Fruit fly (Drosophila melanogaster) whole organism, embryonic: ENCODE data around the gene CG17145.
A peak's percentile ranks its signal among the peaks of the same experiment; 100 is the strongest.

Experiments
- Abd-B ChIP-seq: fragments of 200-800 bp; sonication (Bioruptor generic); optimal IDR thresholded peaks from 2 replicates; lab custom pipeline; 2018; ENCODE audit warnings: missing biosample characterization, mild to moderate bottlenecking, missing genetic modification characterization, moderate library complexity
- CG10274 ChIP-seq: fragments of 200-800 bp; sonication (Bioruptor generic); optimal IDR thresholded peaks from 3 replicates; lab custom pipeline; 2017; ENCODE audit warnings: missing biosample characterization, mild to moderate bottlenecking, missing genetic modification characterization
- CG12236 ChIP-seq: fragments of 200-800 bp; sonication (Bioruptor generic); optimal IDR thresholded peaks from 2 replicates; lab custom pipeline; 2016; ENCODE audit warnings: missing biosample characterization, missing genetic modification characterization
- CG17328 ChIP-seq: fragments of 200-800 bp; sonication (Bioruptor generic); IDR thresholded peaks from 2 replicates; pipeline ENCODE4 v1.3.6; 2022; ENCODE audit warnings: missing biosample characterization, missing genetic modification characterization
- CG17359 ChIP-seq: fragments of 200-800 bp; sonication (Bioruptor generic); optimal IDR thresholded peaks from 3 replicates; lab custom pipeline; 2018; ENCODE audit warnings: missing biosample characterization, mild to moderate bottlenecking, missing genetic modification characterization, moderate library complexity
- CG17829 ChIP-seq: fragments of 200-800 bp; optimal IDR thresholded peaks from 2 replicates; lab custom pipeline; 2019; ENCODE audit warnings: missing biosample characterization, mild to moderate bottlenecking, missing genetic modification characterization, moderate library complexity
- CG18599 ChIP-seq: fragments of 200-800 bp; sonication (Bioruptor generic); optimal IDR thresholded peaks from 3 replicates; lab custom pipeline; 2017; ENCODE audit warnings: missing biosample characterization, missing genetic modification characterization, mild to moderate bottlenecking, moderate library complexity, missing genetic modification reagents
- CG18619 ChIP-seq: fragments of 200-800 bp; sonication (Bioruptor generic); optimal IDR thresholded peaks from 3 replicates; lab custom pipeline; 2017; ENCODE audit warnings: missing biosample characterization, mild to moderate bottlenecking, missing genetic modification characterization
- CG31441 ChIP-seq: fragments of 200-800 bp; sonication (Bioruptor generic); IDR thresholded peaks from 2 replicates; pipeline ENCODE4 v1.3.6; 2022; ENCODE audit warnings: missing biosample characterization, missing genetic modification characterization
- CG3163 ChIP-seq: fragments of 200-800 bp; sonication (Bioruptor generic); optimal IDR thresholded peaks from 3 replicates; lab custom pipeline; 2016; ENCODE audit warnings: missing biosample characterization, missing genetic modification characterization
- CG3847 ChIP-seq: fragments of 200-800 bp; sonication (Bioruptor generic); IDR thresholded peaks from 2 replicates; pipeline ENCODE4 v1.3.6; 2022; ENCODE audit warnings: missing biosample characterization, missing genetic modification characterization
- CG4820 ChIP-seq: fragments of 200-800 bp; sonication (Bioruptor generic); optimal IDR thresholded peaks from 3 replicates; lab custom pipeline; 2016; ENCODE audit warnings: missing biosample characterization, missing genetic modification characterization
- CG7839 ChIP-seq: fragments of 200-800 bp; sonication (Bioruptor generic); optimal IDR thresholded peaks from 3 replicates; lab custom pipeline; 2018; ENCODE audit warnings: missing biosample characterization, mild to moderate bottlenecking, missing genetic modification characterization, moderate library complexity
- CG8924 ChIP-seq: fragments of 200-800 bp; optimal IDR thresholded peaks from 3 replicates; lab custom pipeline; 2019; ENCODE audit warnings: missing biosample characterization, mild to moderate bottlenecking, missing genetic modification characterization, moderate library complexity
- CG9609 ChIP-seq: fragments of 200-800 bp; sonication (Bioruptor generic); optimal IDR thresholded peaks from 3 replicates; lab custom pipeline; 2016; ENCODE audit warnings: missing biosample characterization, missing genetic modification characterization
- D19A ChIP-seq: fragments of 200-800 bp; optimal IDR thresholded peaks from 3 replicates; lab custom pipeline; 2019; ENCODE audit warnings: missing biosample characterization, mild to moderate bottlenecking, missing genetic modification characterization, moderate library complexity
- Deaf1 ChIP-seq: fragments of 200-800 bp; optimal IDR thresholded peaks from 3 replicates; lab custom pipeline; 2019; ENCODE audit warnings: missing biosample characterization, mild to moderate bottlenecking, missing genetic modification characterization, moderate library complexity
- Eip74EF ChIP-seq, 2 experiments: fragments of 200-800 bp in 1 of 2; fragments of >200 bp in 1 of 2; sonication (Bioruptor generic) in 1 of 2; optimal IDR thresholded peaks; 2 replicates each; lab custom pipeline; 2017 to 2019; ENCODE audit warnings: missing biosample characterization in 2 of 2, missing genetic modification characterization in 2 of 2, mild to moderate bottlenecking in 1 of 2, moderate library complexity in 1 of 2
- HmgZ ChIP-seq: fragments of 200-800 bp; sonication (Bioruptor generic); optimal IDR thresholded peaks from 2 replicates; lab custom pipeline; 2018; ENCODE audit warnings: missing biosample characterization, mild to moderate bottlenecking, missing genetic modification characterization
- Hr51 ChIP-seq, 2 experiments: fragments of 200-800 bp; sonication (Bioruptor generic); optimal IDR thresholded peaks; 2 replicates in 1 of 2; 3 replicates in 1 of 2; lab custom pipeline; 2016 to 2018; ENCODE audit warnings: missing biosample characterization in 2 of 2, missing genetic modification characterization in 2 of 2, mild to moderate bottlenecking in 1 of 2, moderate library complexity in 1 of 2
- Jarid2 ChIP-seq: fragments of 200-800 bp; sonication (Bioruptor generic); optimal IDR thresholded peaks from 3 replicates; lab custom pipeline; 2017; ENCODE audit warnings: mild to moderate bottlenecking, missing biosample characterization, missing genetic modification reagents, missing genetic modification characterization
- Trl ChIP-seq, 3 experiments: fragments of >200 bp in 2 of 3; fragments of 200-800 bp in 1 of 3; sonication (Bioruptor generic) in 1 of 3; optimal IDR thresholded peaks; 2 replicates in 1 of 3; 3 replicates in 2 of 3; lab custom pipeline; 2016 to 2017; ENCODE audit warnings: missing biosample characterization in 1 of 3, missing genetic modification characterization in 1 of 3
- bsh ChIP-seq, 2 experiments: fragments of 200-800 bp; sonication (Bioruptor generic); optimal IDR thresholded peaks; 2 replicates each; lab custom pipeline; 2017 to 2018; ENCODE audit warnings: mild to moderate bottlenecking in 2 of 2, missing biosample characterization in 2 of 2, missing genetic modification characterization in 2 of 2, moderate library complexity in 1 of 2
- cg ChIP-seq: fragments of 200-800 bp; sonication (Bioruptor generic); optimal IDR thresholded peaks from 3 replicates; lab custom pipeline; 2019; ENCODE audit warnings: missing biosample characterization, mild to moderate bottlenecking, missing genetic modification characterization, moderate library complexity
- crol ChIP-seq: fragments of 200-800 bp; sonication (Bioruptor generic); IDR thresholded peaks from 2 replicates; pipeline ENCODE4 v1.3.6; 2022; ENCODE audit warnings: missing biosample characterization, missing genetic modification characterization
- grau ChIP-seq: fragments of 200-800 bp; optimal IDR thresholded peaks from 3 replicates; lab custom pipeline; 2019; ENCODE audit warnings: missing biosample characterization, mild to moderate bottlenecking, missing genetic modification characterization, moderate library complexity
- gsb-n ChIP-seq: fragments of 200-800 bp; sonication (Bioruptor generic); optimal IDR thresholded peaks from 3 replicates; lab custom pipeline; 2018; ENCODE audit warnings: missing biosample characterization, mild to moderate bottlenecking, missing genetic modification characterization
- kni ChIP-seq: fragments of 200-800 bp; sonication (Bioruptor generic); optimal IDR thresholded peaks from 3 replicates; lab custom pipeline; 2017; ENCODE audit warnings: mild to moderate bottlenecking, missing biosample characterization, missing genetic modification reagents, missing genetic modification characterization
- lola ChIP-seq, 3 experiments: fragments of >200 bp in 2 of 3; fragments of 200-800 bp in 1 of 3; sonication (Bioruptor generic) in 1 of 3; optimal IDR thresholded peaks; 2 replicates each; lab custom pipeline; 2017 to 2019; ENCODE audit warnings: missing biosample characterization in 3 of 3, missing genetic modification characterization in 3 of 3, mild to moderate bottlenecking in 1 of 3, moderate library complexity in 1 of 3
- nerfin-1 ChIP-seq: fragments of 200-800 bp; sonication (Bioruptor generic); optimal IDR thresholded peaks from 3 replicates; lab custom pipeline; 2019; ENCODE audit warnings: missing biosample characterization, mild to moderate bottlenecking, missing genetic modification characterization, moderate library complexity
- sc ChIP-seq, 3 experiments: fragments of >200 bp in 2 of 3; fragments of 200-800 bp in 1 of 3; sonication (Bioruptor generic) in 1 of 3; optimal IDR thresholded peaks; 2 replicates in 2 of 3; 3 replicates in 1 of 3; lab custom pipeline; 2017; ENCODE audit warnings: mild to moderate bottlenecking in 1 of 3, missing biosample characterization in 1 of 3, missing genetic modification characterization in 1 of 3, missing genetic modification reagents in 1 of 3
- sqz ChIP-seq: fragments of 200-800 bp; sonication (Bioruptor generic); optimal IDR thresholded peaks from 3 replicates; lab custom pipeline; 2018; ENCODE audit warnings: missing biosample characterization, mild to moderate bottlenecking, missing genetic modification characterization
- tap ChIP-seq: fragments of 200-800 bp; optimal IDR thresholded peaks from 3 replicates; lab custom pipeline; 2019; ENCODE audit warnings: missing biosample characterization, mild to moderate bottlenecking, missing genetic modification characterization, moderate library complexity
- vvl ChIP-seq: fragments of 200-800 bp; sonication (Bioruptor generic); IDR thresholded peaks from 2 replicates; pipeline ENCODE4 v1.3.6; 2022; ENCODE audit warnings: missing biosample characterization, missing genetic modification characterization

CG17145 gene

dm6 chr3L:20186294-20187020 is 35.2 kb upstream of the CG17145 start (continued):
- TF ChIP-seq CG17359 (no peak), crol (GFP tag; lab: Robert Waterston, UW) (peak; percentile 79), HmgZ (tag; lab: Kevin White, UChicago) (peak; percentile 19), lola (GFP tag; optimal IDR thresholded peaks at IDR 0.05; lab: Kevin White, UChicago) (peak in 2 of 3 experiments; percentile 7 to 19), CG3847 (GFP tag; lab: Robert Waterston, UW) (no peak), CG7839 (tag; lab: Kevin White, UChicago) (peak; percentile 42), Eip74EF (GFP tag; optimal IDR thresholded peaks at IDR 0.05; lab: Kevin White, UChicago) (peak in 1 of 2 experiments; percentile 33), gsb-n (tag; lab: Kevin White, UChicago) (peak; percentile 16), D19A (tag; lab: Kevin White, UChicago) (peak; percentile 44), CG12236 (GFP tag; lab: Kevin White, UChicago) (no peak), CG17328 (GFP tag; lab: Robert Waterston, UW) (0 out of 2 replicates have a peak, but pooled peaks have one; percentile 18), Jarid2 (GFP tag; lab: Kevin White, UChicago) (peak; percentile 17), grau (tag; lab: Kevin White, UChicago) (peak; percentile 14), bsh (GFP tag; optimal IDR thresholded peaks at IDR 0.05; lab: Kevin White, UChicago) (peak; percentile 12 to 58), CG18599 (GFP tag; lab: Kevin White, UChicago) (no peak), CG18619 (peak; percentile 6), CG31441 (GFP tag; lab: Robert Waterston, UW) (0 out of 2 replicates have a peak, but pooled peaks have one; percentile 26), sqz (GFP tag; lab: Kevin White, UChicago) (no peak), CG9609 (GFP tag; lab: Kevin White, UChicago) (no peak), CG4820 (GFP tag; lab: Kevin White, UChicago) (no peak), tap (peak; percentile 19), sc (optimal IDR thresholded peaks at IDR 0.05; lab: Kevin White, UChicago) (no peak), sc (GFP tag; optimal IDR thresholded peaks at IDR 0.05; lab: Kevin White, UChicago) (peak; percentile 40), Deaf1 (tag; lab: Kevin White, UChicago) (peak; percentile 26), CG17829 (tag; lab: Kevin White, UChicago) (peak; percentile 34), Abd-B (GFP tag; lab: Kevin White, UChicago) (peak; percentile 42), Hr51 (GFP tag; optimal IDR thresholded peaks at IDR 0.05; lab: Kevin White, UChicago) (peak in 1 of 2 experiments; percentile 32), CG10274 (GFP tag; lab: Kevin White, UChicago) (no peak), nerfin-1 (tag; lab: Kevin White, UChicago) (no peak), kni (GFP tag; lab: Kevin White, UChicago) (no peak), CG8924 (tag; lab: Kevin White, UChicago) (peak; percentile 8), CG3163 (GFP tag; lab: Kevin White, UChicago) (peak; percentile 100), vvl (GFP tag; lab: Robert Waterston, UW) (0 out of 2 replicates have a peak, but pooled peaks have one; percentile 0), cg (GFP tag; lab: Kevin White, UChicago) (peak; percentile 81), Trl (optimal IDR thresholded peaks at IDR 0.05; lab: Kevin White, UChicago) (peak; percentile 66 to 84), Trl (GFP tag; optimal IDR thresholded peaks at IDR 0.05; lab: Kevin White, UChicago) (no peak)
- TF ChIP-seq, all 482 proteins: peak for 97
